Fruit fly (Drosophila melanogaster) whole organism, prepupa: ENCODE measurements around the gene CG14285.

Experiments used
- Blimp-1 ChIP-seq: fragments of 200-800 bp; sonication (Bioruptor generic); optimal IDR thresholded peaks from 3 replicates; lab custom pipeline; 2017; ENCODE audit warnings: missing biosample characterization, missing genetic modification characterization, mild to moderate bottlenecking, moderate library complexity, missing genetic modification reagents
- CG10631 ChIP-seq: fragments of 200-800 bp; sonication (Bioruptor generic); optimal IDR thresholded peaks from 2 replicates; lab custom pipeline; 2016; ENCODE audit warnings: missing biosample characterization, missing genetic modification characterization
- CG10669 ChIP-seq: fragments of 200-800 bp; sonication (Bioruptor generic); optimal IDR thresholded peaks from 3 replicates; lab custom pipeline; 2018; ENCODE audit warnings: missing biosample characterization, mild to moderate bottlenecking, missing genetic modification characterization, moderate library complexity
- CG11294 ChIP-seq: fragments of 200-800 bp; sonication (Bioruptor generic); IDR thresholded peaks from 2 replicates; pipeline ENCODE4 v1.3.6; 2022; ENCODE audit warnings: missing biosample characterization, missing genetic modification characterization
- CG15336 ChIP-seq: fragments of 200-800 bp; sonication (Bioruptor generic); IDR thresholded peaks from 2 replicates; pipeline ENCODE4 v1.3.6; 2022; ENCODE audit warnings: missing biosample characterization, missing genetic modification characterization
- CG1621 ChIP-seq: fragments of 200-800 bp; sonication (Bioruptor generic); optimal IDR thresholded peaks from 3 replicates; lab custom pipeline; 2018; ENCODE audit warnings: missing biosample characterization, mild to moderate bottlenecking, missing genetic modification characterization
- CG16779 ChIP-seq: fragments of 200-800 bp; sonication (Bioruptor generic); optimal IDR thresholded peaks from 3 replicates; lab custom pipeline; 2017; ENCODE audit warnings: missing biosample characterization, mild to moderate bottlenecking, missing genetic modification characterization
- CG3032 ChIP-seq: fragments of 200-800 bp; optimal IDR thresholded peaks from 2 replicates; lab custom pipeline; 2019; ENCODE audit warnings: missing biosample characterization, mild to moderate bottlenecking, missing genetic modification characterization, moderate library complexity
- CG32006 ChIP-seq: fragments of 200-800 bp; sonication (Bioruptor generic); optimal IDR thresholded peaks from 3 replicates; lab custom pipeline; 2017; ENCODE audit warnings: missing biosample characterization, mild to moderate bottlenecking, missing genetic modification characterization
- CG3919 ChIP-seq: fragments of 200-800 bp; sonication (Bioruptor generic); optimal IDR thresholded peaks from 3 replicates; lab custom pipeline; 2016; ENCODE audit warnings: missing biosample characterization, missing genetic modification characterization
- CG4318 ChIP-seq: fragments of 200-800 bp; sonication (Bioruptor generic); optimal IDR thresholded peaks from 3 replicates; lab custom pipeline; 2017; ENCODE audit warnings: missing biosample characterization, mild to moderate bottlenecking, missing genetic modification characterization
- CG6163 ChIP-seq: fragments of 200-800 bp; sonication (Bioruptor generic); IDR thresholded peaks from 3 replicates; pipeline ENCODE4 v1.3.6; 2022; ENCODE audit warnings: missing biosample characterization, missing genetic modification characterization
- CG6276 ChIP-seq: fragments of 200-800 bp; sonication (Bioruptor generic); optimal IDR thresholded peaks from 2 replicates; lab custom pipeline; 2017; ENCODE audit warnings: missing biosample characterization, mild to moderate bottlenecking, missing genetic modification characterization
- CG6792 ChIP-seq: fragments of 200-800 bp; sonication (Bioruptor generic); optimal IDR thresholded peaks from 3 replicates; lab custom pipeline; 2016; ENCODE audit warnings: missing biosample characterization, missing genetic modification characterization
- CG6808 ChIP-seq: fragments of 200-800 bp; sonication (Bioruptor generic); optimal IDR thresholded peaks from 3 replicates; lab custom pipeline; 2017; ENCODE audit warnings: missing biosample characterization, missing genetic modification characterization, mild to moderate bottlenecking, moderate library complexity, missing genetic modification reagents
- CG6854 ChIP-seq: fragments of 200-800 bp; sonication (Bioruptor generic); optimal IDR thresholded peaks from 2 replicates; lab custom pipeline; 2017; ENCODE audit warnings: missing biosample characterization, mild to moderate bottlenecking, missing genetic modification characterization
- CG7368 ChIP-seq: fragments of 200-800 bp; sonication (Bioruptor generic); optimal IDR thresholded peaks from 3 replicates; lab custom pipeline; 2016; ENCODE audit warnings: missing biosample characterization, missing genetic modification characterization
- CG8119 ChIP-seq: fragments of 200-800 bp; sonication (Bioruptor generic); IDR thresholded peaks from 3 replicates; pipeline ENCODE4 v1.3.6; 2022; ENCODE audit warnings: missing biosample characterization, missing genetic modification characterization
- CG8319 ChIP-seq: fragments of 200-800 bp; sonication (Bioruptor generic); optimal IDR thresholded peaks from 3 replicates; lab custom pipeline; 2016; ENCODE audit warnings: missing biosample characterization, missing genetic modification characterization
- CG9139 ChIP-seq: fragments of 200-800 bp; sonication (Bioruptor generic); optimal IDR thresholded peaks from 3 replicates; lab custom pipeline; 2017; ENCODE audit warnings: missing biosample characterization, mild to moderate bottlenecking, missing genetic modification characterization
- Eip75B ChIP-seq: fragments of 200-800 bp; sonication (Bioruptor generic); optimal IDR thresholded peaks from 3 replicates; lab custom pipeline; 2016; ENCODE audit warnings: missing biosample characterization, missing genetic modification characterization
- Eip78C ChIP-seq: fragments of 200-800 bp; sonication (Bioruptor generic); peaks from one replicate; lab custom pipeline; 2016; ENCODE audit warnings: missing biosample characterization, missing genetic modification characterization
- Eip93F ChIP-seq: fragments of 200-800 bp; sonication (Bioruptor generic); optimal IDR thresholded peaks from 2 replicates; lab custom pipeline; 2016; ENCODE audit warnings: missing biosample characterization, mild to moderate bottlenecking, missing genetic modification characterization
- Ets96B ChIP-seq: fragments of 200-800 bp; optimal IDR thresholded peaks from 2 replicates; lab custom pipeline; 2019; ENCODE audit warnings: missing biosample characterization, mild to moderate bottlenecking, missing genetic modification characterization, moderate library complexity
- Gug ChIP-seq: fragments of 200-800 bp; sonication (Bioruptor generic); IDR thresholded peaks from 2 replicates; pipeline ENCODE4 v1.3.6; 2022; ENCODE audit warnings: missing biosample characterization, missing genetic modification characterization
- Hr38 ChIP-seq: sonication (Bioruptor generic); optimal IDR thresholded peaks from 2 replicates; lab custom pipeline; 2016; ENCODE audit warnings: missing biosample characterization, missing genetic modification characterization
- Hr39 ChIP-seq: fragments of 200-800 bp; sonication (Bioruptor generic); optimal IDR thresholded peaks from 2 replicates; lab custom pipeline; 2016; ENCODE audit warnings: missing biosample characterization, missing genetic modification characterization
- Hr4 ChIP-seq: fragments of 200-800 bp; sonication (Bioruptor generic); optimal IDR thresholded peaks from 3 replicates; lab custom pipeline; 2016; ENCODE audit warnings: missing biosample characterization, missing genetic modification characterization
- Lpt ChIP-seq: fragments of 200-800 bp; sonication (Bioruptor generic); optimal IDR thresholded peaks from 3 replicates; lab custom pipeline; 2016; ENCODE audit warnings: missing biosample characterization, missing genetic modification characterization
- OdsH ChIP-seq: fragments of 200-800 bp; sonication (Bioruptor generic); optimal IDR thresholded peaks from 3 replicates; lab custom pipeline; 2016; ENCODE audit warnings: missing biosample characterization, missing genetic modification characterization
- Smox ChIP-seq: fragments of 200-800 bp; sonication (Bioruptor generic); optimal IDR thresholded peaks from 3 replicates; lab custom pipeline; 2016; ENCODE audit warnings: missing biosample characterization, missing genetic modification characterization
- Sox102F ChIP-seq: fragments of 200-800 bp; sonication (Bioruptor generic); optimal IDR thresholded peaks from 2 replicates; lab custom pipeline; 2016; ENCODE audit warnings: missing biosample characterization, mild to moderate bottlenecking, missing genetic modification characterization
- achi ChIP-seq: fragments of 200-800 bp; sonication (Bioruptor generic); optimal IDR thresholded peaks from 3 replicates; lab custom pipeline; 2016; ENCODE audit warnings: missing biosample characterization, missing genetic modification characterization
- cyc ChIP-seq: fragments of 200-800 bp; sonication (Bioruptor generic); optimal IDR thresholded peaks from 3 replicates; lab custom pipeline; 2016; ENCODE audit warnings: missing biosample characterization, missing genetic modification characterization
- dac ChIP-seq: fragments of 200-800 bp; sonication (Bioruptor generic); optimal IDR thresholded peaks from 2 replicates; lab custom pipeline; 2017; ENCODE audit warnings: missing biosample characterization, mild to moderate bottlenecking, missing genetic modification characterization
- dsx ChIP-seq: fragments of 200-800 bp; optimal IDR thresholded peaks from 3 replicates; lab custom pipeline; 2019; ENCODE audit warnings: missing biosample characterization, mild to moderate bottlenecking, missing genetic modification characterization, moderate library complexity; ENCODE audit not compliant: poor library complexity, severe bottlenecking
- eg ChIP-seq: fragments of 200-800 bp; sonication (Bioruptor generic); IDR thresholded peaks from 3 replicates; pipeline ENCODE4 v1.3.6; 2022; ENCODE audit warnings: missing biosample characterization, missing genetic modification characterization
- esn ChIP-seq: fragments of 200-800 bp; sonication (Bioruptor generic); optimal IDR thresholded peaks from 2 replicates; lab custom pipeline; 2016; ENCODE audit warnings: missing biosample characterization, mild to moderate bottlenecking, missing genetic modification characterization, moderate library complexity
- fd59A ChIP-seq: fragments of 200-800 bp; sonication (Bioruptor generic); optimal IDR thresholded peaks from 2 replicates; lab custom pipeline; 2017; ENCODE audit warnings: missing biosample characterization, mild to moderate bottlenecking, missing genetic modification characterization, missing genetic modification reagents
- fkh ChIP-seq: fragments of 200-800 bp; sonication (Bioruptor generic); optimal IDR thresholded peaks from 3 replicates; lab custom pipeline; 2017; ENCODE audit warnings: missing biosample characterization, mild to moderate bottlenecking, missing genetic modification characterization, moderate library complexity
- net ChIP-seq: fragments of 200-800 bp; sonication (Bioruptor generic); optimal IDR thresholded peaks from 3 replicates; lab custom pipeline; 2016; ENCODE audit warnings: missing biosample characterization, missing genetic modification characterization
- pdm3 ChIP-seq: fragments of 200-800 bp; sonication (Bioruptor generic); optimal IDR thresholded peaks from 3 replicates; lab custom pipeline; 2016; ENCODE audit warnings: missing biosample characterization, missing genetic modification characterization
- salr ChIP-seq, 2 experiments: fragments of 200-800 bp; sonication (Bioruptor generic); optimal IDR thresholded peaks; 3 replicates each; lab custom pipeline; 2016 to 2018; ENCODE audit warnings: missing biosample characterization in 2 of 2, missing genetic modification characterization in 2 of 2, mild to moderate bottlenecking in 1 of 2
- spab ChIP-seq: fragments of 200-800 bp; sonication (Bioruptor generic); optimal IDR thresholded peaks from 2 replicates; lab custom pipeline; 2017; ENCODE audit warnings: missing biosample characterization, mild to moderate bottlenecking, missing genetic modification characterization, missing genetic modification reagents
- ss ChIP-seq, 2 experiments: fragments of 200-800 bp; sonication (Bioruptor generic); optimal IDR thresholded peaks; 2 replicates in 1 of 2; 3 replicates in 1 of 2; lab custom pipeline; 2017 to 2018; ENCODE audit warnings: mild to moderate bottlenecking in 2 of 2, missing biosample characterization in 2 of 2, missing genetic modification characterization in 2 of 2, moderate library complexity in 1 of 2
- svp ChIP-seq: fragments of 200-800 bp; sonication (Bioruptor generic); peaks from one replicate; lab custom pipeline; 2016; ENCODE audit warnings: missing biosample characterization, missing genetic modification characterization
- topi ChIP-seq: fragments of 200-800 bp; sonication (Bioruptor generic); optimal IDR thresholded peaks from 3 replicates; lab custom pipeline; 2016; ENCODE audit warnings: missing biosample characterization, missing genetic modification characterization

Gene CG14285

DNA sequence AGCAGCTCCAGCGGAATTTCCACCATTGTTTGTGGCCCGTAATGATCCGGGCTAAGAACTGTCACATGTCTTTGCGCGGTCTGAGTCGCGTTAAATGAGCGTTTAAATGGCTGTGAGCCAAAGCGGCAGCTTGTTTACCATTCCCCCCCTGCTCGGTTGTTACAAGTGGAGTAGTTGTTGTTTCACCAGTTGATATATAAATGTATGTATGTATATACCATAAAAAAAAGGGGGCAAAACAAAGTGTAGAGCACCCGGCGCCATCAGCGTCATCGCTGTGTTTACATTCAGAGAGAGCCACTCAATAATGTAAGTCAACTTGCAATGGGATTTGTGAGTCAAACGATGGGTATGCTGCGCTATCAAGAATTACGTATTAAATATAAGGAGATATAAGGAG, 32.0 kb downstream of the CG14285 start:
- TF ChIP-seq CG3032 (tag; lab: Kevin White, UChicago) (no peak), cyc (GFP tag; lab: Kevin White, UChicago) (no peak), Ets96B (no peak), fd59A (no peak), spab (GFP tag; lab: Kevin White, UChicago) (peak; percentile 4), Gug (GFP tag; lab: Robert Waterston, UW) (peak; percentile 22; the same call in 1 of the 2 replicates), fkh (GFP tag; lab: Kevin White, UChicago) (peak; percentile 69), pdm3 (GFP tag; lab: Kevin White, UChicago) (no peak), CG6276 (GFP tag; lab: Kevin White, UChicago) (no peak), ss (GFP tag; optimal IDR thresholded peaks at IDR 0.05; lab: Kevin White, UChicago) (peak; percentile 39 to 51), CG9139 (GFP tag; lab: Kevin White, UChicago) (peak; percentile 2), topi (GFP tag; lab: Kevin White, UChicago) (no peak), CG6163 (GFP tag; lab: Robert Waterston, UW) (0 out of 3 replicates have a peak, but pooled peaks have one; percentile 44), net (GFP tag; lab: Kevin White, UChicago) (peak; percentile 15), salr (GFP tag; optimal IDR thresholded peaks at IDR 0.05; lab: Kevin White, UChicago) (no peak), Eip78C (peak; percentile 66), CG6792 (GFP tag; lab: Kevin White, UChicago) (no peak), CG7368 (GFP tag; lab: Kevin White, UChicago) (no peak), CG3919 (no peak), Smox (no peak), Hr38 (GFP tag; lab: Kevin White, UChicago) (no peak), svp (GFP tag; lab: Kevin White, UChicago) (peak; percentile 46), achi (GFP tag; lab: Kevin White, UChicago) (peak; percentile 19), Eip93F (no peak), CG1621 (tag; lab: Kevin White, UChicago) (peak; percentile 8), Blimp-1 (no peak), OdsH (GFP tag; lab: Kevin White, UChicago) (no peak), Hr4 (GFP tag; lab: Kevin White, UChicago) (peak; percentile 11), Hr39 (GFP tag; lab: Kevin White, UChicago) (no peak), CG4318 (GFP tag; lab: Kevin White, UChicago) (no peak), CG8319 (GFP tag; lab: Kevin White, UChicago) (no peak), CG6854 (no peak), Eip75B (GFP tag; lab: Kevin White, UChicago) (peak; percentile 0), Lpt (GFP tag; lab: Kevin White, UChicago) (no peak), dac (GFP tag; lab: Kevin White, UChicago) (no peak), CG32006 (GFP tag; lab: Kevin White, UChicago) (no peak), CG11294 (GFP tag; lab: Robert Waterston, UW) (no peak), CG16779 (no peak), Sox102F (GFP tag; lab: Kevin White, UChicago) (no peak), CG10631 (peak; percentile 37), dsx (GFP tag; lab: Kevin White, UChicago) (peak; percentile 17)

DNA sequence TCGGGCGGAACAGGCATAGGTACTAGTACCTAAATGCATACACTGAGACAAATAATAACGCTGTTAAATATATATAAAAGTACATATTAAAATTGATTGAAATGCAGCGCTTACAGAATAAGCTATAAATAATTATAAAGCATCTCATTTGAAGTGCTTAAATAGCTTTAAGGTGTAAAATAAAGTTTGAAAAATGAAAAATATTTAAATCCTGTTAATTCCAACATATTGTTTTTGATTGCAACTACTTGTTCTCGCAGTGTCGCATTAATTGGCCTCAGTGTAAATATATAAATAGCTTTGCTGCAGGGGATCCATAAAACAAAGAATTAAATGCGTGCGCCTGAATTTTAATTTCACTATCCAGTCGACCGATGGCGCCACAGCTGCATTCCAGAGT, 33.5 kb downstream of the CG14285 start:
- TF ChIP-seq cyc (GFP tag; lab: Kevin White, UChicago), result no peak
- peak; percentile 0 for TF ChIP-seq Hr4 (GFP tag; lab: Kevin White, UChicago)
- TF ChIP-seq Eip78C, result peak; percentile 61
- TF ChIP-seq CG3919, result no peak
- TF ChIP-seq Ets96B, result peak; percentile 52
- no peak for TF ChIP-seq CG10631
- TF ChIP-seq CG3032 (tag; lab: Kevin White, UChicago), result peak; percentile 22
- no peak for TF ChIP-seq fkh (GFP tag; lab: Kevin White, UChicago)
- TF ChIP-seq dsx (GFP tag; lab: Kevin White, UChicago), result peak; percentile 20
- TF ChIP-seq Eip75B (GFP tag; lab: Kevin White, UChicago), result peak; percentile 17
- TF ChIP-seq esn (GFP tag; lab: Kevin White, UChicago), result no peak
- TF ChIP-seq achi (GFP tag; lab: Kevin White, UChicago), result no peak
- no peak for TF ChIP-seq Hr38 (GFP tag; lab: Kevin White, UChicago)
- peak; percentile 12 for TF ChIP-seq CG10669 (GFP tag; lab: Kevin White, UChicago)
- no peak for TF ChIP-seq Blimp-1
- peak; percentile 56 for TF ChIP-seq CG15336 (GFP tag; lab: Robert Waterston, UW)
- TF ChIP-seq svp (GFP tag; lab: Kevin White, UChicago), result peak; percentile 55
- 0 out of 3 replicates have a peak, but pooled peaks have one; percentile 34 for TF ChIP-seq CG8119
- TF ChIP-seq CG9139 (GFP tag; lab: Kevin White, UChicago), result no peak
- peak; percentile 26 for TF ChIP-seq CG32006 (GFP tag; lab: Kevin White, UChicago)
- TF ChIP-seq CG6808 (GFP tag; lab: Kevin White, UChicago), result peak; percentile 4
- peak; percentile 36; the same call in 1 of the 3 replicates for TF ChIP-seq eg (GFP tag; lab: Robert Waterston, UW)
- TF ChIP-seq, all 60 proteins: peak for 13
